Worm (Caenorhabditis elegans) whole organism, L2 larva: ENCODE measurements around the gene enee-1.

Source experiments
- R02D3.7 ChIP-seq: fragments of 150-350 bp; optimal IDR thresholded peaks from 2 replicates; lab custom pipeline; 2014; ENCODE audit warnings: missing biosample characterization, missing genetic modification characterization
- ama-1 ChIP-seq: fragments of 150-350 bp; optimal IDR thresholded peaks from 2 replicates; lab custom pipeline; 2018; ENCODE audit warnings: inconsistent platforms
- nhr-23 ChIP-seq: fragments of 150-350 bp; optimal IDR thresholded peaks from 2 replicates; lab custom pipeline; 2014; ENCODE audit warnings: missing biosample characterization, missing genetic modification reagents, missing genetic modification characterization
- nhr-77 ChIP-seq: fragments of 150-350 bp; optimal IDR thresholded peaks from 2 replicates; lab custom pipeline; 2014; ENCODE audit warnings: missing biosample characterization, missing genetic modification characterization

ce11 chrII:23739-24138, 727 bp upstream of the enee-1 start:
- TF ChIP-seq nhr-77: no peak
- no peak for TF ChIP-seq R02D3.7
- TF ChIP-seq nhr-23 (tag; lab: Kevin White, UChicago): no peak
- TF ChIP-seq ama-1 (lab: Kevin White, UChicago): peak; percentile 62
